Worm (Caenorhabditis elegans) whole organism, L3 larva: Measurements from ENCODE around the gene srsx-25.

ENCODE experiments used
- R02D3.7 ChIP-seq: fragments of 150-350 bp; optimal IDR thresholded peaks from 2 replicates; lab custom pipeline; 2014; ENCODE audit warnings: missing biosample characterization, missing genetic modification characterization
- ZK546.5 ChIP-seq: sonication (generic microtip); optimal IDR thresholded peaks from 2 replicates; lab custom pipeline; 2017; ENCODE audit warnings: missing biosample characterization, missing genetic modification characterization
- aly-2 ChIP-seq: fragments of 150-350 bp; optimal IDR thresholded peaks from 2 replicates; lab custom pipeline; 2014; ENCODE audit warnings: missing biosample characterization, missing genetic modification characterization
- ama-1 ChIP-seq: fragments of 150-350 bp; optimal IDR thresholded peaks from 2 replicates; lab custom pipeline; 2018
- ceh-16 ChIP-seq: sonication (generic microtip); optimal IDR thresholded peaks from 2 replicates; lab custom pipeline; 2017; ENCODE audit warnings: missing biosample characterization, missing genetic modification characterization
- ceh-28 ChIP-seq: fragments of 150-350 bp; optimal IDR thresholded peaks from 2 replicates; lab custom pipeline; 2014; ENCODE audit warnings: missing biosample characterization, missing genetic modification reagents, missing genetic modification characterization
- ceh-82 ChIP-seq: fragments of 150-350 bp; optimal IDR thresholded peaks from 2 replicates; lab custom pipeline; 2014; ENCODE audit warnings: missing biosample characterization, missing genetic modification characterization
- ceh-9 ChIP-seq: sonication (generic microtip); optimal IDR thresholded peaks from 2 replicates; lab custom pipeline; 2018; ENCODE audit warnings: missing biosample characterization, missing genetic modification characterization
- daf-12 ChIP-seq: fragments of 150-350 bp; optimal IDR thresholded peaks from 2 replicates; lab custom pipeline; 2014; ENCODE audit warnings: missing biosample characterization, missing genetic modification reagents, missing genetic modification characterization
- egl-27 ChIP-seq: sonication (generic microtip); optimal IDR thresholded peaks from 4 replicates; lab custom pipeline; 2017; ENCODE audit warnings: missing biosample characterization, missing genetic modification reagents, missing genetic modification characterization
- egl-5 ChIP-seq: fragments of 150-350 bp; optimal IDR thresholded peaks from 2 replicates; lab custom pipeline; 2017; ENCODE audit warnings: missing biosample characterization, missing genetic modification reagents, missing genetic modification characterization, inconsistent platforms
- elt-1 ChIP-seq: fragments of 150-350 bp; optimal IDR thresholded peaks from 2 replicates; lab custom pipeline; 2014; ENCODE audit warnings: missing biosample characterization, missing genetic modification characterization
- elt-2 ChIP-seq: sonication (generic microtip); optimal IDR thresholded peaks from 2 replicates; lab custom pipeline; 2016; ENCODE audit warnings: missing genetic modification reagents, mild to moderate bottlenecking, missing genetic modification characterization, missing compliant biosample characterization
- elt-3 ChIP-seq, 3 experiments: fragments of 150-350 bp in 1 of 3; sonication (generic microtip) in 2 of 3; optimal IDR thresholded peaks; 2 replicates in 2 of 3; 4 replicates in 1 of 3; lab custom pipeline; 2014 to 2017; ENCODE audit warnings: missing biosample characterization in 3 of 3, missing genetic modification characterization in 3 of 3
- eor-1 ChIP-seq, 2 experiments: fragments of 150-350 bp; optimal IDR thresholded peaks; 2 replicates each; lab custom pipeline; 2014 to 2018; ENCODE audit warnings: missing biosample characterization in 2 of 2, missing genetic modification characterization in 2 of 2
- fkh-10 ChIP-seq: sonication (generic microtip); optimal IDR thresholded peaks from 2 replicates; lab custom pipeline; 2017; ENCODE audit warnings: missing biosample characterization, missing genetic modification reagents, missing genetic modification characterization
- fkh-2 ChIP-seq: fragments of 150-350 bp; optimal IDR thresholded peaks from 2 replicates; lab custom pipeline; 2014; ENCODE audit warnings: missing biosample characterization, missing genetic modification reagents, missing genetic modification characterization
- fos-1 ChIP-seq: fragments of 150-350 bp; optimal IDR thresholded peaks from 2 replicates; lab custom pipeline; 2014; ENCODE audit warnings: missing biosample characterization, missing genetic modification characterization
- hmg-11 ChIP-seq: sonication (generic microtip); optimal IDR thresholded peaks from 2 replicates; lab custom pipeline; 2016; ENCODE audit warnings: missing genetic modification characterization, missing compliant biosample characterization
- jun-1 ChIP-seq: fragments of 150-350 bp; optimal IDR thresholded peaks from 2 replicates; lab custom pipeline; 2014; ENCODE audit warnings: missing biosample characterization, missing genetic modification reagents, missing genetic modification characterization
- lin-15B ChIP-seq: fragments of 150-350 bp; optimal IDR thresholded peaks from 2 replicates; lab custom pipeline; 2014; ENCODE audit warnings: missing biosample characterization, missing genetic modification characterization
- lin-39 ChIP-seq: fragments of 150-350 bp; optimal IDR thresholded peaks from 2 replicates; lab custom pipeline; 2018; ENCODE audit warnings: missing biosample characterization, missing genetic modification reagents, missing genetic modification characterization
- lsy-12 ChIP-seq: sonication (generic microtip); optimal IDR thresholded peaks from 2 replicates; lab custom pipeline; 2016; ENCODE audit warnings: mild to moderate bottlenecking, missing genetic modification characterization, missing compliant biosample characterization
- mdl-1 ChIP-seq: fragments of 150-350 bp; optimal IDR thresholded peaks from 2 replicates; lab custom pipeline; 2014; ENCODE audit warnings: missing biosample characterization, missing genetic modification characterization
- mml-1 ChIP-seq: fragments of 150-350 bp; sonication (generic microtip); optimal IDR thresholded peaks from 3 replicates; lab custom pipeline; 2014; ENCODE audit warnings: missing biosample characterization, missing genetic modification characterization
- nfya-1 ChIP-seq: sonication (generic microtip); optimal IDR thresholded peaks from 2 replicates; lab custom pipeline; 2017; ENCODE audit warnings: missing genetic modification characterization, mild to moderate bottlenecking, missing compliant biosample characterization, antibody characterized with exemption, moderate library complexity; ENCODE audit not compliant: insufficient read depth
- nhr-11 ChIP-seq: fragments of 150-350 bp; optimal IDR thresholded peaks from 2 replicates; lab custom pipeline; 2014; ENCODE audit warnings: missing biosample characterization, missing genetic modification characterization
- nhr-12 ChIP-seq: fragments of 150-350 bp; optimal IDR thresholded peaks from 2 replicates; lab custom pipeline; 2014; ENCODE audit warnings: missing biosample characterization, missing genetic modification characterization
- nhr-23 ChIP-seq: fragments of 150-350 bp; optimal IDR thresholded peaks from 2 replicates; lab custom pipeline; 2014; ENCODE audit warnings: missing biosample characterization, missing genetic modification reagents, missing genetic modification characterization
- nhr-237 ChIP-seq: fragments of 150-350 bp; optimal IDR thresholded peaks from 2 replicates; lab custom pipeline; 2014; ENCODE audit warnings: missing biosample characterization, missing genetic modification characterization
- nhr-25 ChIP-seq: sonication (generic microtip); optimal IDR thresholded peaks from 2 replicates; lab custom pipeline; 2017; ENCODE audit warnings: missing biosample characterization, missing genetic modification characterization
- nhr-28 ChIP-seq: fragments of 150-350 bp; optimal IDR thresholded peaks from 2 replicates; lab custom pipeline; 2014; ENCODE audit warnings: missing biosample characterization, missing genetic modification characterization
- nhr-43 ChIP-seq: sonication (generic microtip); optimal IDR thresholded peaks from 2 replicates; lab custom pipeline; 2016; ENCODE audit warnings: mild to moderate bottlenecking, missing genetic modification characterization, missing compliant biosample characterization; ENCODE audit not compliant: poor library complexity, severe bottlenecking
- nhr-67 ChIP-seq: fragments of 150-350 bp; optimal IDR thresholded peaks from 2 replicates; lab custom pipeline; 2014; ENCODE audit warnings: missing biosample characterization, missing genetic modification characterization
- nhr-76 ChIP-seq: fragments of 150-350 bp; sonication (generic microtip); optimal IDR thresholded peaks from 5 replicates; lab custom pipeline; 2014; ENCODE audit warnings: missing biosample characterization, missing genetic modification characterization
- nhr-77 ChIP-seq: fragments of 150-350 bp; optimal IDR thresholded peaks from 2 replicates; lab custom pipeline; 2014; ENCODE audit warnings: missing biosample characterization, missing genetic modification characterization
- pha-4 ChIP-seq: fragments of 150-350 bp; optimal IDR thresholded peaks from 2 replicates; lab custom pipeline; 2014; ENCODE audit warnings: missing biosample characterization, missing genetic modification reagents, missing genetic modification characterization
- pqm-1 ChIP-seq: fragments of 150-350 bp; optimal IDR thresholded peaks from 2 replicates; lab custom pipeline; 2017; ENCODE audit warnings: missing biosample characterization, missing genetic modification characterization, inconsistent platforms
- sea-2 ChIP-seq: fragments of 150-350 bp; sonication (generic microtip); optimal IDR thresholded peaks from 4 replicates; lab custom pipeline; 2014; ENCODE audit warnings: missing biosample characterization, missing genetic modification reagents, missing genetic modification characterization
- skn-1 ChIP-seq: fragments of 150-350 bp; optimal IDR thresholded peaks from 2 replicates; lab custom pipeline; 2014; ENCODE audit warnings: missing biosample characterization, missing genetic modification characterization
- snpc-4 ChIP-seq: fragments of 150-350 bp; optimal IDR thresholded peaks from 2 replicates; lab custom pipeline; 2014; ENCODE audit warnings: missing biosample characterization, missing genetic modification characterization
- tbx-2 ChIP-seq: sonication (generic microtip); optimal IDR thresholded peaks from 2 replicates; lab custom pipeline; 2016; ENCODE audit warnings: mild to moderate bottlenecking, missing genetic modification characterization, missing compliant biosample characterization
- unc-39 ChIP-seq: sonication (generic microtip); optimal IDR thresholded peaks from 4 replicates; lab custom pipeline; 2017; ENCODE audit warnings: missing biosample characterization, missing genetic modification characterization
- unc-62 ChIP-seq: fragments of 150-350 bp; sonication (generic microtip); optimal IDR thresholded peaks from 4 replicates; lab custom pipeline; 2014; ENCODE audit warnings: missing biosample characterization, missing genetic modification reagents, missing genetic modification characterization
- zag-1 ChIP-seq: fragments of 150-350 bp; optimal IDR thresholded peaks from 2 replicates; lab custom pipeline; 2014; ENCODE audit warnings: missing biosample characterization, missing genetic modification characterization
- ztf-11 ChIP-seq: fragments of 150-350 bp; optimal IDR thresholded peaks from 2 replicates; lab custom pipeline; 2014; ENCODE audit warnings: missing biosample characterization, missing genetic modification characterization
- ztf-4 ChIP-seq: fragments of 150-350 bp; optimal IDR thresholded peaks from 2 replicates; lab custom pipeline; 2014; ENCODE audit warnings: missing biosample characterization, missing genetic modification characterization

The srsx-25 gene

DNA sequence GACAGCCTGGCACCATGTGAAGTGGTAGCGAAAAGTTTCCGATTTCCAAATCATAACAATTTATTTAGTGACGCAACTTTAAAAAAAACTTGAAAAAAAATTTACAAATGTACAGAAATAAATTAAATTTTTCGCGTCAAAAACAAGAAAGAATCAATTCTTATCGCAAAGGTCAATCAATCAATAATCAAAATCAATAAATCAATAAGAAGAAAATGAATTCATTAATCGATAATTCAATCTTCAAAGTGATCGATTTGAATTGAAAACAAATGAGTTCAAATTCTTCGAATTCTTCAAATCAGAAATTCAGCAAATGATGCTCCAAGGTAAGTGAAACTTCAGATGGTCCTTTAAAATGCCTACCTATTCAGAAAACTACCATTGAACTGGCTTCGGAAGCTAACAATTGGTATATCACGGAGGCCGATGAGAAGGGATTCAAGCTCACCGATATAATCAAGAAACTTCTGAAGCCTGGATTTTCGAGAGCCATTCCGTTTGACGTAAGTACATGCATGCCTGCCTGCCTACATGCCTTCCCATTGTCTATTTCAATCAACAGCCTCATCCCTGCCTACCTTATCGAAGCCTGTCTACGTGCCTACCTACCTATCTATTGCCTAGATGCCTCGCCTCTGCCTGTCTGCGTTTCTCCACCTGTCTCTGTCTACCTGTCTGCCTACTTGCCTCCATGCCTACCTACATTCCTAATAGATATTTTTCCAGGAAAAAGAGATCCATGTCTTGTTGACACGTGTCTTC lies 44.9 kb upstream of the srsx-25 start:
- TF ChIP-seq snpc-4 (tag; lab: Kevin White, UChicago) = no peak
- TF ChIP-seq R02D3.7 (tag; lab: Kevin White, UChicago) = no peak
- TF ChIP-seq ceh-28 (tag; lab: Kevin White, UChicago) = peak; percentile 91
- TF ChIP-seq ztf-11 (tag; lab: Kevin White, UChicago) = no peak
- no peak for TF ChIP-seq lsy-12 (tag; lab: Kevin White, UChicago)
- TF ChIP-seq eor-1 (tag; optimal IDR thresholded peaks at IDR 0.05; lab: Kevin White, UChicago) = no peak

DNA sequence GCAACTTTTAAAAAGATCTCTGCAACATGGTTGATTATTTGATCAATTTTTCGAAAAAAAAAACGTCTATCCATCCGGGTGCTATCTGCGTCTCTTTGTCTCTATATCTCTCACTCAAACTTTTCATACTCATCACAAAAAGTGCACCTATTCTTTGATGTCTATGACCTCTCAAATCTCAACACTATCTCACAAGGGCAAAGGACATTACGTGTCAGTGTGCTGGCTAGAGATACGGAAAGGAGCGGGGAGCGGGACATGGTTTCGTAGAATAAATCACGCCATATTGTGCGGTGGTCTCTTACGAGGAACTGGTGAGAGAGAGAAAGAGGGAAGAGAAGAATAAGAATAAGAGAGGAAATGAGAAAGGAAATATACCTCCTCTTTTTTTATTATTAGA lies 42.5 kb upstream of the srsx-25 start:
- TF ChIP-seq fos-1 = peak; percentile 46
- TF ChIP-seq nhr-43 (tag; lab: Kevin White, UChicago) = peak; percentile 42
- TF ChIP-seq ceh-9 (tag; lab: Kevin White, UChicago) = no peak
- no peak for TF ChIP-seq snpc-4 (tag; lab: Kevin White, UChicago)
- peak; percentile 62 for TF ChIP-seq nhr-25 (tag; lab: Kevin White, UChicago)
- peak; percentile 40 for TF ChIP-seq R02D3.7 (tag; lab: Kevin White, UChicago)
- TF ChIP-seq nhr-23 = peak; percentile 95
- TF ChIP-seq mml-1 (tag; lab: Kevin White, UChicago) = no peak
- peak; percentile 95 for TF ChIP-seq pqm-1
- peak; percentile 57 for TF ChIP-seq jun-1 (tag; lab: Kevin White, UChicago)
- TF ChIP-seq zag-1 (tag; lab: Kevin White, UChicago) = no peak
- no peak for TF ChIP-seq elt-1 (tag; lab: Kevin White, UChicago)
- no peak for TF ChIP-seq mdl-1 (tag; lab: Kevin White, UChicago)
- peak; percentile 46 for TF ChIP-seq lsy-12 (tag; lab: Kevin White, UChicago)
- no peak for TF ChIP-seq unc-39 (tag; lab: Kevin White, UChicago)
- peak; percentile 56 for TF ChIP-seq lin-15B (tag; lab: Kevin White, UChicago)
- peak; percentile 69 for TF ChIP-seq pha-4 (tag; lab: Kevin White, UChicago)
- TF ChIP-seq elt-3 (tag; optimal IDR thresholded peaks at IDR 0.05; lab: Kevin White, UChicago) = no peak
- TF ChIP-seq daf-12 (tag; lab: Kevin White, UChicago) = no peak
- TF ChIP-seq nhr-76 = peak; percentile 34
- TF ChIP-seq sea-2 (GFP tag; lab: Kevin White, UChicago) = no peak
- peak; percentile 71 for TF ChIP-seq ceh-28 (tag; lab: Kevin White, UChicago)
- TF ChIP-seq nhr-11 (tag; lab: Kevin White, UChicago) = peak; percentile 54
- TF ChIP-seq elt-2 (tag; lab: Kevin White, UChicago) = peak; percentile 97
- no peak for TF ChIP-seq lin-39
- TF ChIP-seq ceh-82 (tag; lab: Kevin White, UChicago) = no peak
- TF ChIP-seq unc-62 (GFP tag; lab: Kevin White, UChicago) = peak; percentile 88
- TF ChIP-seq ama-1 (lab: Kevin White, UChicago) = no peak
- no peak for TF ChIP-seq ZK546.5
- TF ChIP-seq ztf-4 (tag; lab: Kevin White, UChicago) = no peak
- TF ChIP-seq nhr-67 (tag; lab: Kevin White, UChicago) = no peak
- peak; percentile 8 for TF ChIP-seq egl-5
- no peak for TF ChIP-seq ceh-16
- peak; percentile 38 for TF ChIP-seq tbx-2 (tag; lab: Kevin White, UChicago)
- peak; percentile 48 for TF ChIP-seq hmg-11 (tag; lab: Kevin White, UChicago)
- peak; percentile 17 for TF ChIP-seq egl-27 (tag; lab: Kevin White, UChicago)
- TF ChIP-seq ztf-11 (tag; lab: Kevin White, UChicago) = no peak
- no peak for TF ChIP-seq aly-2
- TF ChIP-seq nhr-237 (tag; lab: Kevin White, UChicago) = no peak
- TF ChIP-seq skn-1 (tag; lab: Kevin White, UChicago) = no peak
- TF ChIP-seq nhr-12 (tag; lab: Kevin White, UChicago) = no peak
- TF ChIP-seq nfya-1 = peak; percentile 81
- TF ChIP-seq nhr-77 = no peak
- no peak for TF ChIP-seq fkh-2
- TF ChIP-seq eor-1 (tag; optimal IDR thresholded peaks at IDR 0.05; lab: Kevin White, UChicago) = no peak
- TF ChIP-seq nhr-28 (tag; lab: Kevin White, UChicago) = no peak
- TF ChIP-seq fkh-10 (GFP tag; lab: Kevin White, UChicago) = no peak
- TF ChIP-seq, all 47 proteins: peak for 20
